Fruit fly (Drosophila melanogaster) whole organism, embryonic: Measurements from ENCODE around the gene Eig71Ec.
A peak's percentile ranks its signal among the peaks of the same experiment; 100 is the strongest.

Experiments
- CG10654 ChIP-seq: fragments of 200-800 bp; sonication (Bioruptor generic); optimal IDR thresholded peaks from 2 replicates; lab custom pipeline; 2016; ENCODE audit warnings: missing biosample characterization, missing genetic modification characterization
- CG11696 ChIP-seq: fragments of 200-800 bp; sonication (Bioruptor generic); IDR thresholded peaks from 2 replicates; pipeline ENCODE4 v1.3.6; 2022; ENCODE audit warnings: missing biosample characterization, missing genetic modification characterization
- CG11723 ChIP-seq: fragments of 200-800 bp; sonication (Bioruptor generic); optimal IDR thresholded peaks from 2 replicates; lab custom pipeline; 2017; ENCODE audit warnings: missing biosample characterization, mild to moderate bottlenecking, missing genetic modification characterization
- CG14860 ChIP-seq: fragments of 200-800 bp; sonication (Bioruptor generic); IDR thresholded peaks from 3 replicates; pipeline ENCODE4 v1.3.6; 2022; ENCODE audit warnings: missing biosample characterization, missing genetic modification characterization; ENCODE audit not compliant: partially characterized antibody
- CG15011 ChIP-seq: fragments of 200-800 bp; sonication (Bioruptor generic); optimal IDR thresholded peaks from 3 replicates; lab custom pipeline; 2018; ENCODE audit warnings: missing biosample characterization, mild to moderate bottlenecking, missing genetic modification characterization
- CG1647 ChIP-seq: fragments of 200-800 bp; sonication (Bioruptor generic); optimal IDR thresholded peaks from 3 replicates; lab custom pipeline; 2016; ENCODE audit warnings: missing biosample characterization, missing genetic modification characterization
- CG17328 ChIP-seq: fragments of 200-800 bp; sonication (Bioruptor generic); IDR thresholded peaks from 2 replicates; pipeline ENCODE4 v1.3.6; 2022; ENCODE audit warnings: missing biosample characterization, missing genetic modification characterization
- CG18619 ChIP-seq: fragments of 200-800 bp; sonication (Bioruptor generic); optimal IDR thresholded peaks from 3 replicates; lab custom pipeline; 2017; ENCODE audit warnings: missing biosample characterization, mild to moderate bottlenecking, missing genetic modification characterization
- CG30020 ChIP-seq: fragments of 200-800 bp; optimal IDR thresholded peaks from 2 replicates; lab custom pipeline; 2019; ENCODE audit warnings: missing biosample characterization, mild to moderate bottlenecking, missing genetic modification characterization, moderate library complexity
- CG30431 ChIP-seq: fragments of 200-800 bp; sonication (Bioruptor generic); optimal IDR thresholded peaks from 2 replicates; lab custom pipeline; 2017; ENCODE audit warnings: missing biosample characterization, missing genetic modification characterization
- CG32532 ChIP-seq: fragments of 200-800 bp; sonication (Bioruptor generic); IDR thresholded peaks from 2 replicates; pipeline ENCODE4 v1.3.6; 2022; ENCODE audit warnings: missing biosample characterization, missing genetic modification characterization
- CG34376 ChIP-seq: fragments of 200-800 bp; sonication (Bioruptor generic); optimal IDR thresholded peaks from 2 replicates; lab custom pipeline; 2018; ENCODE audit warnings: missing biosample characterization, mild to moderate bottlenecking, missing genetic modification characterization
- CG7963 ChIP-seq: fragments of 200-800 bp; sonication (Bioruptor generic); IDR thresholded peaks from 3 replicates; pipeline ENCODE4 v1.3.6; 2022; ENCODE audit warnings: missing biosample characterization, missing genetic modification characterization; ENCODE audit not compliant: partially characterized antibody
- CG7987 ChIP-seq: fragments of 200-800 bp; sonication (Bioruptor generic); optimal IDR thresholded peaks from 2 replicates; lab custom pipeline; 2018; ENCODE audit warnings: missing biosample characterization, mild to moderate bottlenecking, missing genetic modification characterization, moderate library complexity
- CG8924 ChIP-seq: fragments of 200-800 bp; optimal IDR thresholded peaks from 3 replicates; lab custom pipeline; 2019; ENCODE audit warnings: missing biosample characterization, mild to moderate bottlenecking, missing genetic modification characterization, moderate library complexity
- CG9437 ChIP-seq: fragments of 200-800 bp; sonication (Bioruptor generic); optimal IDR thresholded peaks from 2 replicates; lab custom pipeline; 2018; ENCODE audit warnings: missing biosample characterization, mild to moderate bottlenecking, missing genetic modification characterization
- CHES-1-like ChIP-seq: fragments of 200-800 bp; sonication (Bioruptor generic); optimal IDR thresholded peaks from 2 replicates; lab custom pipeline; 2016; ENCODE audit warnings: missing biosample characterization, missing genetic modification characterization
- Elba2 ChIP-seq: fragments of 200-800 bp; sonication (Bioruptor generic); optimal IDR thresholded peaks from 3 replicates; lab custom pipeline; 2016; ENCODE audit warnings: missing biosample characterization, missing genetic modification characterization
- Fer1 ChIP-seq: fragments of 200-800 bp; sonication (Bioruptor generic); optimal IDR thresholded peaks from 2 replicates; lab custom pipeline; 2017; ENCODE audit warnings: missing biosample characterization, mild to moderate bottlenecking, missing genetic modification characterization
- HHEX ChIP-seq: fragments of 200-800 bp; sonication (Bioruptor generic); optimal IDR thresholded peaks from 3 replicates; lab custom pipeline; 2017; ENCODE audit warnings: missing biosample characterization, mild to moderate bottlenecking, missing genetic modification characterization, missing genetic modification reagents
- HLH54F ChIP-seq: fragments of 200-800 bp; sonication (Bioruptor generic); optimal IDR thresholded peaks from 3 replicates; lab custom pipeline; 2016; ENCODE audit warnings: missing biosample characterization, missing genetic modification characterization
- Hey ChIP-seq: fragments of 200-800 bp; sonication (Bioruptor generic); optimal IDR thresholded peaks from 3 replicates; lab custom pipeline; 2018; ENCODE audit warnings: missing biosample characterization, mild to moderate bottlenecking, missing genetic modification characterization
- Lim3 ChIP-seq: fragments of 200-800 bp; sonication (Bioruptor generic); IDR thresholded peaks from 2 replicates; pipeline ENCODE4 v1.3.6; 2022; ENCODE audit warnings: missing biosample characterization, missing genetic modification characterization
- Med ChIP-seq: fragments of 200-800 bp; sonication (Bioruptor generic); peaks from one replicate; lab custom pipeline; 2016; ENCODE audit warnings: missing biosample characterization, missing genetic modification characterization, mild to moderate bottlenecking, inconsistent platforms, moderate library complexity
- Six4 ChIP-seq: fragments of 200-800 bp; sonication (Bioruptor generic); optimal IDR thresholded peaks from 2 replicates; lab custom pipeline; 2016; ENCODE audit warnings: missing biosample characterization, missing genetic modification characterization
- ara ChIP-seq: fragments of 200-800 bp; sonication (Bioruptor generic); IDR thresholded peaks from 2 replicates; pipeline ENCODE4 v1.3.6; 2022; ENCODE audit warnings: missing biosample characterization, missing genetic modification characterization
- ash1 ChIP-seq: fragments of 200-800 bp; sonication (Bioruptor generic); optimal IDR thresholded peaks from 2 replicates; lab custom pipeline; 2018; ENCODE audit warnings: missing biosample characterization, mild to moderate bottlenecking, missing genetic modification characterization
- bbx ChIP-seq: fragments of 200-800 bp; sonication (Bioruptor generic); IDR thresholded peaks from 2 replicates; pipeline ENCODE4 v1.3.6; 2022; ENCODE audit warnings: missing biosample characterization, missing genetic modification characterization; ENCODE audit not compliant: partially characterized antibody
- bcd ChIP-seq: fragments of 200-800 bp; sonication (Bioruptor generic); optimal IDR thresholded peaks from 2 replicates; lab custom pipeline; 2017; ENCODE audit warnings: missing biosample characterization, mild to moderate bottlenecking, missing genetic modification characterization
- bsh ChIP-seq, 2 experiments: fragments of 200-800 bp; sonication (Bioruptor generic); optimal IDR thresholded peaks; 2 replicates each; lab custom pipeline; 2017 to 2018; ENCODE audit warnings: mild to moderate bottlenecking in 2 of 2, missing biosample characterization in 2 of 2, missing genetic modification characterization in 2 of 2, moderate library complexity in 1 of 2
- cas ChIP-seq: fragments of 200-800 bp; sonication (Bioruptor generic); IDR thresholded peaks from 2 replicates; pipeline ENCODE4 v1.3.6; 2022; ENCODE audit warnings: missing biosample characterization, missing genetic modification characterization
- crol ChIP-seq: fragments of 200-800 bp; sonication (Bioruptor generic); IDR thresholded peaks from 2 replicates; pipeline ENCODE4 v1.3.6; 2022; ENCODE audit warnings: missing biosample characterization, missing genetic modification characterization
- dimm ChIP-seq: fragments of 200-800 bp; sonication (Bioruptor generic); IDR thresholded peaks from 2 replicates; pipeline ENCODE4 v1.3.6; 2022; ENCODE audit warnings: missing biosample characterization, missing genetic modification characterization
- ems ChIP-seq: fragments of 200-800 bp; sonication (Bioruptor generic); optimal IDR thresholded peaks from 3 replicates; lab custom pipeline; 2016; ENCODE audit warnings: missing biosample characterization, missing genetic modification characterization
- fd3F ChIP-seq: fragments of 200-800 bp; sonication (Bioruptor generic); optimal IDR thresholded peaks from 2 replicates; lab custom pipeline; 2018; ENCODE audit warnings: missing biosample characterization, mild to moderate bottlenecking, missing genetic modification characterization, moderate library complexity
- gfzf ChIP-seq: fragments of 200-800 bp; sonication (Bioruptor generic); optimal IDR thresholded peaks from 2 replicates; lab custom pipeline; 2016; ENCODE audit warnings: missing biosample characterization, mild to moderate bottlenecking, missing genetic modification characterization, moderate library complexity
- hth ChIP-seq: fragments of >200 bp; optimal IDR thresholded peaks from 2 replicates; lab custom pipeline; 2017; ENCODE audit warnings: inconsistent platforms
- lola ChIP-seq, 3 experiments: fragments of >200 bp in 2 of 3; fragments of 200-800 bp in 1 of 3; sonication (Bioruptor generic) in 1 of 3; optimal IDR thresholded peaks; 2 replicates each; lab custom pipeline; 2017 to 2019; ENCODE audit warnings: missing biosample characterization in 3 of 3, missing genetic modification characterization in 3 of 3, mild to moderate bottlenecking in 1 of 3, moderate library complexity in 1 of 3
- mld ChIP-seq: fragments of 200-800 bp; sonication (Bioruptor generic); IDR thresholded peaks from 3 replicates; pipeline ENCODE4 v1.3.6; 2022; ENCODE audit warnings: missing biosample characterization, missing genetic modification characterization; ENCODE audit not compliant: partially characterized antibody
- nerfin-2 ChIP-seq: fragments of 200-800 bp; sonication (Bioruptor generic); IDR thresholded peaks from 2 replicates; pipeline ENCODE4 v1.3.6; 2022; ENCODE audit warnings: missing biosample characterization, missing genetic modification characterization; ENCODE audit not compliant: partially characterized antibody
- nmo ChIP-seq: fragments of 200-800 bp; sonication (Bioruptor generic); optimal IDR thresholded peaks from 2 replicates; lab custom pipeline; 2018; ENCODE audit warnings: missing biosample characterization, mild to moderate bottlenecking, missing genetic modification characterization, moderate library complexity
- org-1 ChIP-seq: fragments of 200-800 bp; sonication (Bioruptor generic); optimal IDR thresholded peaks from 2 replicates; lab custom pipeline; 2017; ENCODE audit warnings: missing biosample characterization, missing genetic modification characterization
- pb ChIP-seq: fragments of 200-800 bp; sonication (Bioruptor generic); optimal IDR thresholded peaks from 3 replicates; lab custom pipeline; 2016; ENCODE audit warnings: missing biosample characterization, missing genetic modification characterization
- pita ChIP-seq: fragments of 200-800 bp; sonication (Bioruptor generic); optimal IDR thresholded peaks from 2 replicates; lab custom pipeline; 2017; ENCODE audit warnings: missing biosample characterization, mild to moderate bottlenecking, missing genetic modification characterization
- sens-2 ChIP-seq: fragments of 200-800 bp; sonication (Bioruptor generic); IDR thresholded peaks from 2 replicates; pipeline ENCODE4 v1.3.6; 2022; ENCODE audit warnings: missing biosample characterization, missing genetic modification characterization
- sisA ChIP-seq: fragments of 200-800 bp; sonication (Bioruptor generic); IDR thresholded peaks from 2 replicates; pipeline ENCODE4 v1.3.6; 2022; ENCODE audit warnings: missing biosample characterization, missing genetic modification characterization
- tio ChIP-seq: fragments of 200-800 bp; sonication (Bioruptor generic); optimal IDR thresholded peaks from 2 replicates; lab custom pipeline; 2017; ENCODE audit warnings: missing biosample characterization, missing genetic modification characterization, inconsistent platforms
- twi ChIP-seq: fragments of 200-800 bp; optimal IDR thresholded peaks from 2 replicates; lab custom pipeline; 2019; ENCODE audit warnings: missing biosample characterization, mild to moderate bottlenecking, missing genetic modification characterization, moderate library complexity
- unc-4 ChIP-seq: fragments of 200-800 bp; sonication (Bioruptor generic); IDR thresholded peaks from 2 replicates; pipeline ENCODE4 v1.3.6; 2022; ENCODE audit warnings: missing biosample characterization, missing genetic modification characterization; ENCODE audit not compliant: partially characterized antibody
- zfh1 ChIP-seq: fragments of 200-800 bp; sonication (Bioruptor generic); IDR thresholded peaks from 3 replicates; pipeline ENCODE4 v1.3.6; 2022; ENCODE audit warnings: missing biosample characterization, missing genetic modification characterization

The Eig71Ec gene

DNA sequence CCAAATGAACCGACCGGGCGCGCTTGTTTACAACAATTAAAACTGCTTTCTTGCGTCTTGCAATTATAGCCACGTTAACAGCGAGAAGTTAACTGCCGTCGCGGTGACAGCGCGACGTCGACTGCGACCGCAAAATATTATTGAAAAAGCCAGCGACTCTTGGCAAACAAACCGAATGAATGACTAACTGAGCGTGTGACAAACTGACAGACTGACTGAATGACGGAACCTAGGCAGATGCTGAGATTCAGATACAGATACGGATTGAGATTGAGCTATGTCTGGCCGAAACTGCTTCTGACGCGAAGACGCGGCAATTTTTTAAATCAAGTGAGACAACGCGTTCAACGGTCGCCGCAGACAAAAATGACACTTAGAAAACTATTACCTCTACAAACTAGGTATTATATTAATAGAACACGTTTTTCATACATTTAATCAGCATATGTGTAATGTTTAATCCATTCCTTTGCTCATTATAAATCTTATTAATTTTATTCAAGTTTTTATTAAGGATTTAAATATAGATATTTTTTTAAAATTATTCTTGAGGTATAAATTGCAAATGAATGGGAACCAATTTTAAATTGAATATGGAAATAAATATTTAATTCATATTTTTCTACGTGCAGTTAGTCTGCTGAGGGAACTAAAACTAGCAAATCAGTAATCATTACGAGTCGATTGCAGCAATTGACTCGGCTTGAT, 17.5 kb downstream of the Eig71Ec start (continued):
- no peak for TF ChIP-seq org-1 (GFP tag; lab: Kevin White, UChicago)
- TF ChIP-seq CG30020 (tag; lab: Kevin White, UChicago): no peak
- TF ChIP-seq sens-2 (GFP tag; lab: Robert Waterston, UW): 0 out of 2 replicates have a peak, but pooled peaks have one; percentile 21
- no peak for TF ChIP-seq CG15011 (GFP tag; lab: Kevin White, UChicago)
- no peak for TF ChIP-seq pb (GFP tag; lab: Kevin White, UChicago)
- no peak for TF ChIP-seq CG32532 (GFP tag; lab: Robert Waterston, UW)
- no peak for TF ChIP-seq ara
- no peak for TF ChIP-seq Six4
- TF ChIP-seq CG7963 (GFP tag; lab: Robert Waterston, UW): no peak
- no peak for TF ChIP-seq CG9437
- no peak for TF ChIP-seq CG11696 (GFP tag; lab: Robert Waterston, UW)
- TF ChIP-seq nmo (GFP tag; lab: Kevin White, UChicago): no peak
- no peak for TF ChIP-seq tio (GFP tag; lab: Kevin White, UChicago)
- no peak for TF ChIP-seq dimm (GFP tag; lab: Robert Waterston, UW)
- no peak for TF ChIP-seq CG10654 (GFP tag; lab: Kevin White, UChicago)
- no peak for TF ChIP-seq zfh1 (GFP tag; lab: Robert Waterston, UW)
- TF ChIP-seq lola (GFP tag; optimal IDR thresholded peaks at IDR 0.05; lab: Kevin White, UChicago): no peak
- no peak for TF ChIP-seq CG18619 (GFP tag; lab: Kevin White, UChicago)
- no peak for TF ChIP-seq Lim3 (GFP tag; lab: Robert Waterston, UW)
- TF ChIP-seq unc-4: no peak
- TF ChIP-seq CG34376 (GFP tag; lab: Kevin White, UChicago): peak; percentile 31
- TF ChIP-seq CG8924 (tag; lab: Kevin White, UChicago): peak; percentile 11
- TF ChIP-seq twi (tag; lab: Kevin White, UChicago): no peak
- no peak for TF ChIP-seq CG30431
- TF ChIP-seq fd3F (GFP tag; lab: Kevin White, UChicago): no peak
- no peak for TF ChIP-seq HHEX (GFP tag; lab: Kevin White, UChicago)
- TF ChIP-seq cas (GFP tag; lab: Robert Waterston, UW): no peak
- no peak for TF ChIP-seq CG14860
- TF ChIP-seq bsh (GFP tag; optimal IDR thresholded peaks at IDR 0.05; lab: Kevin White, UChicago): no peak
- no peak for TF ChIP-seq gfzf (GFP tag; lab: Kevin White, UChicago)
- TF ChIP-seq CG11723 (GFP tag; lab: Kevin White, UChicago): no peak
- TF ChIP-seq sisA (GFP tag; lab: Robert Waterston, UW): no peak
- no peak for TF ChIP-seq ash1 (GFP tag; lab: Kevin White, UChicago)
- TF ChIP-seq ems (GFP tag; lab: Kevin White, UChicago): no peak
- TF ChIP-seq hth (lab: Kevin White, UChicago): no peak
- TF ChIP-seq Med (GFP tag; lab: Kevin White, UChicago): peak; percentile 17
- TF ChIP-seq CG1647 (GFP tag; lab: Kevin White, UChicago): no peak
- no peak for TF ChIP-seq mld
- TF ChIP-seq HLH54F (GFP tag; lab: Kevin White, UChicago): no peak
- TF ChIP-seq CHES-1-like: no peak
- TF ChIP-seq CG17328 (GFP tag; lab: Robert Waterston, UW): no peak
- no peak for TF ChIP-seq CG7987 (GFP tag; lab: Kevin White, UChicago)
- TF ChIP-seq Hey (tag; lab: Kevin White, UChicago): no peak
- TF ChIP-seq bcd: no peak
- no peak for TF ChIP-seq Elba2 (GFP tag; lab: Kevin White, UChicago)
- TF ChIP-seq nerfin-2 (GFP tag; lab: Robert Waterston, UW): no peak
- TF ChIP-seq pita (GFP tag; lab: Kevin White, UChicago): no peak
- no peak for TF ChIP-seq Fer1 (GFP tag; lab: Kevin White, UChicago)
- no peak for TF ChIP-seq crol (GFP tag; lab: Robert Waterston, UW)
- no peak for TF ChIP-seq bbx (GFP tag; lab: Robert Waterston, UW)
